Worm (Caenorhabditis elegans) whole organism, L1 larva: ENCODE results near the gene R160.13.
"Not testable (repeated sequence)": the region's sequence is repeated elsewhere in the genome, so short reads cannot be mapped to it uniquely, and the experiment has no call there.

Experiments
- Y116A8C.19 ChIP-seq: sonication (generic microtip); optimal IDR thresholded peaks from 2 replicates; lab custom pipeline; 2016; ENCODE audit warnings: missing compliant biosample characterization, missing genetic modification characterization, borderline replicate concordance
- ceh-63 ChIP-seq: fragments of 200-800 bp; sonication (Bioruptor generic); optimal IDR thresholded peaks from 2 replicates; lab custom pipeline; 2018; ENCODE audit warnings: mild to moderate bottlenecking, missing genetic modification characterization, missing compliant biosample characterization
- ces-1 ChIP-seq: fragments of 150-350 bp; optimal IDR thresholded peaks from 2 replicates; lab custom pipeline; 2014; ENCODE audit warnings: missing biosample characterization, missing genetic modification reagents, missing genetic modification characterization
- dpl-1 ChIP-seq, 3 experiments: fragments of 150-350 bp in 2 of 3; sonication (generic microtip) in 1 of 3; optimal IDR thresholded peaks; 2 replicates each; lab custom pipeline; 2014 to 2017; ENCODE audit warnings: missing biosample characterization in 3 of 3, missing genetic modification characterization in 3 of 3, missing genetic modification reagents in 3 of 3
- dsc-1 ChIP-seq: sonication (generic microtip); optimal IDR thresholded peaks from 2 replicates; lab custom pipeline; 2016; ENCODE audit warnings: mild to moderate bottlenecking, missing genetic modification characterization, missing compliant biosample characterization
- efl-1 ChIP-seq, 4 experiments: fragments of 150-350 bp; optimal IDR thresholded peaks in 3 of 4; peaks in 1 of 4; 1 replicate in 1 of 4; 2 replicates in 3 of 4; lab custom pipeline; 2014; ENCODE audit warnings: missing biosample characterization in 2 of 4, missing genetic modification characterization in 2 of 4, missing genetic modification reagents in 2 of 4
- efl-3 ChIP-seq: fragments of 200-800 bp; sonication (Bioruptor generic); optimal IDR thresholded peaks from 2 replicates; lab custom pipeline; 2018; ENCODE audit warnings: mild to moderate bottlenecking, missing genetic modification characterization, missing compliant biosample characterization
- elt-2 ChIP-seq: sonication (generic microtip); optimal IDR thresholded peaks from 2 replicates; lab custom pipeline; 2016; ENCODE audit warnings: missing genetic modification characterization, mild to moderate bottlenecking, inconsistent platforms, missing compliant biosample characterization, missing genetic modification reagents
- fkh-10 ChIP-seq: sonication (generic microtip); optimal IDR thresholded peaks from 2 replicates; lab custom pipeline; 2017; ENCODE audit warnings: missing biosample characterization, missing genetic modification reagents, missing genetic modification characterization
- fkh-4 ChIP-seq: sonication (generic microtip); optimal IDR thresholded peaks from 2 replicates; lab custom pipeline; 2016; ENCODE audit warnings: missing compliant biosample characterization, missing genetic modification characterization, borderline replicate concordance
- fkh-8 ChIP-seq: sonication (generic microtip); optimal IDR thresholded peaks from 2 replicates; lab custom pipeline; 2016; ENCODE audit warnings: mild to moderate bottlenecking, missing genetic modification characterization, missing compliant biosample characterization
- fos-1 ChIP-seq: fragments of 150-350 bp; optimal IDR thresholded peaks from 2 replicates; lab custom pipeline; 2014; ENCODE audit warnings: missing biosample characterization, missing genetic modification characterization
- grh-1 ChIP-seq: fragments of 200-800 bp; sonication (Bioruptor generic); IDR thresholded peaks from 2 replicates; pipeline ENCODE4 v1.3.6; 2022; ENCODE audit warnings: missing genetic modification reagents, missing genetic modification characterization, missing compliant biosample characterization
- isw-1 ChIP-seq: fragments of 200-800 bp; sonication (Bioruptor generic); IDR thresholded peaks from 2 replicates; pipeline ENCODE4 v1.3.6; 2022; ENCODE audit warnings: missing genetic modification characterization, missing compliant biosample characterization
- jun-1 ChIP-seq: fragments of 150-350 bp; optimal IDR thresholded peaks from 2 replicates; lab custom pipeline; 2014; ENCODE audit warnings: missing biosample characterization, missing genetic modification reagents, missing genetic modification characterization
- lin-13 ChIP-seq: fragments of 150-350 bp; optimal IDR thresholded peaks from 2 replicates; lab custom pipeline; 2014; ENCODE audit warnings: missing biosample characterization, missing genetic modification reagents, missing genetic modification characterization
- lin-14 ChIP-seq: fragments of 200-800 bp; sonication (Bioruptor generic); optimal IDR thresholded peaks from 2 replicates; lab custom pipeline; 2018; ENCODE audit warnings: mild to moderate bottlenecking, missing genetic modification characterization, moderate library complexity, missing compliant biosample characterization
- lin-15B ChIP-seq: fragments of 150-350 bp; sonication (generic microtip); optimal IDR thresholded peaks from 3 replicates; lab custom pipeline; 2014; ENCODE audit warnings: missing biosample characterization, missing genetic modification characterization
- lin-39 ChIP-seq: fragments of 150-350 bp; optimal IDR thresholded peaks from 2 replicates; lab custom pipeline; 2014; ENCODE audit warnings: missing biosample characterization, missing genetic modification reagents, missing genetic modification characterization
- lsy-2 ChIP-seq, 2 experiments: fragments of 150-350 bp; optimal IDR thresholded peaks; 2 replicates each; lab custom pipeline; 2014; ENCODE audit warnings: missing biosample characterization in 2 of 2, missing genetic modification characterization in 2 of 2
- mab-9 ChIP-seq: fragments of 200-800 bp; sonication (Bioruptor generic); IDR thresholded peaks from 2 replicates; pipeline ENCODE4 v1.3.6; 2022; ENCODE audit warnings: missing genetic modification reagents, missing genetic modification characterization, missing compliant biosample characterization
- nhr-12 ChIP-seq: sonication (generic microtip); optimal IDR thresholded peaks from 2 replicates; lab custom pipeline; 2017; ENCODE audit warnings: missing biosample characterization, missing genetic modification characterization
- nhr-19 ChIP-seq: fragments of 200-800 bp; sonication (Bioruptor generic); conservative IDR thresholded peaks from 2 replicates; pipeline ENCODE4 v1.3.6; 2022; ENCODE audit warnings: missing genetic modification characterization, missing compliant biosample characterization
- nhr-237 ChIP-seq: fragments of 150-350 bp; optimal IDR thresholded peaks from 2 replicates; lab custom pipeline; 2014; ENCODE audit warnings: missing biosample characterization, missing genetic modification characterization
- nhr-76 ChIP-seq: sonication (generic microtip); optimal IDR thresholded peaks from 2 replicates; lab custom pipeline; 2017; ENCODE audit warnings: missing biosample characterization, missing genetic modification characterization
- nhr-84 ChIP-seq: sonication (generic microtip); optimal IDR thresholded peaks from 2 replicates; lab custom pipeline; 2017; ENCODE audit warnings: missing biosample characterization, missing genetic modification characterization
- nhr-85 ChIP-seq: sonication (generic microtip); peaks from one replicate; lab custom pipeline; 2016; ENCODE audit warnings: missing genetic modification characterization, inconsistent platforms, missing compliant biosample characterization
- pax-3 ChIP-seq: fragments of 200-800 bp; sonication (Bioruptor generic); optimal IDR thresholded peaks from 2 replicates; lab custom pipeline; 2018; ENCODE audit warnings: mild to moderate bottlenecking, missing genetic modification characterization, moderate library complexity, missing compliant biosample characterization
- snu-23 ChIP-seq: sonication (generic microtip); optimal IDR thresholded peaks from 2 replicates; lab custom pipeline; 2016; ENCODE audit warnings: missing genetic modification characterization, missing compliant biosample characterization
- sup-37 ChIP-seq: fragments of 200-800 bp; sonication (Bioruptor generic); optimal IDR thresholded peaks from 2 replicates; lab custom pipeline; 2018; ENCODE audit warnings: mild to moderate bottlenecking, missing genetic modification characterization, missing compliant biosample characterization
- tbx-2 ChIP-seq: sonication (generic microtip); optimal IDR thresholded peaks from 2 replicates; lab custom pipeline; 2016; ENCODE audit warnings: missing genetic modification characterization, missing compliant biosample characterization
- unc-98 ChIP-seq: fragments of 200-800 bp; sonication (Bioruptor generic); IDR thresholded peaks from 2 replicates; pipeline ENCODE4 v1.3.6; 2022; ENCODE audit warnings: missing genetic modification characterization, missing compliant biosample characterization
- vab-15 ChIP-seq: sonication (generic microtip); optimal IDR thresholded peaks from 2 replicates; lab custom pipeline; 2017; ENCODE audit warnings: missing genotype, mild to moderate bottlenecking, missing genetic modification characterization, missing compliant biosample characterization
- zag-1 ChIP-seq: fragments of 150-350 bp; optimal IDR thresholded peaks from 2 replicates; lab custom pipeline; 2014; ENCODE audit warnings: missing biosample characterization, missing genetic modification characterization
- ztf-4 ChIP-seq: fragments of 150-350 bp; optimal IDR thresholded peaks from 2 replicates; lab custom pipeline; 2014; ENCODE audit warnings: missing biosample characterization, missing genetic modification characterization

The R160.13 gene

DNA sequence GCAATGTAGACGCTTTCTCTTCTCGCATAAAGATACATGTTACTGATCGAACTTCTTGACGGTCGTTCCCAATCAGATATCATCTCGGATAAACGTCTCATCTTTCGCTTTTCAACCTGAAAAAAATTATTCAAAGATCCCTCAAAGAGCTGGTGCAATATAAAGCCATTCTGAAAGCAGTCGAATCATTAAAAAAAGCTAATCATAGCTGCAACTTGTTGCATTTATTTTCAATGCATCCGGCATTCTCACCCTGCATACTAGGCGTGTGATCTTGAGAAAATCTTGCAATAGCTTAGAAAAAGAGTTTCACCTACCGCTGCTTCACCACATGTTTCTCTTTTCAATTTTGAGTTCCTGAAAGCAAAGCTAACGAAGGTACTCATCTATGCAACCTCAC, 39.0 kb downstream of the R160.13 start, which contains the start of gene C24A8.6:
C24A8.6 (minus strand) TSS at position 101 of the 400 bp plus-strand sequence.
- TF ChIP-seq nhr-76 (tag; lab: Kevin White, UChicago); ceh-63 (GFP tag; lab: Kevin White, UChicago); jun-1 (tag; lab: Kevin White, UChicago): not testable (repeated sequence)
- TF ChIP-seq, all 84 proteins: peak for 0; not testable (repeated sequence) for 84

DNA sequence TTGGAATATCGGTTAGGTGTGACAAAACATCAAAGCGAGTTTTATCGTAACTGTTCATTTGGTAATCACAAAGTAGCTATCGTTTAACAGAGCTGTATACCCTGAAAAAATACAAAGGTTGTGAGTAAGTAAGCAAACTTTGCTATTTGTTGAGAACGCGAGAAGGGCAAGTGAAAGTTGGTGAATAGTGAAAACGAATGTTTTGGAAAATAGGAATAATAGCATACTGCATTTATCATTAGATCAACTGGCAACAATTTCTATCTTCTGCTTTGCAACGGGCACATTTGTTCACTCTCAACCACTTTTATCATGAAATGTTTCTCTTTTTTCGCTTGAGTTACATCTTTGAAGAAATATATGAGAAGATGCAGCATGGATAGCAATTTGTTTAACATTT, 42.5 kb downstream of the R160.13 start, which contains the start of gene C24A8.5:
C24A8.5 (minus strand) TSS at position 101 of the 400 bp plus-strand sequence.
- TF ChIP-seq lin-15B (no peak), pax-3 (tag; lab: Kevin White, UChicago) (no peak), nhr-85 (tag; lab: Kevin White, UChicago) (no peak), nhr-19 (GFP tag; lab: Robert Waterston, UW) (no peak), mab-9 (GFP tag; lab: Robert Waterston, UW) (no peak), ces-1 (no peak), lsy-2 (tag; optimal IDR thresholded peaks at IDR 0.05; lab: Kevin White, UChicago) (no peak), lin-13 (GFP tag; lab: Kevin White, UChicago) (no peak), unc-98 (no peak), nhr-76 (tag; lab: Kevin White, UChicago) (no peak), snu-23 (GFP tag; lab: Kevin White, UChicago) (no peak), lin-39 (tag; lab: Kevin White, UChicago) (no peak), nhr-237 (no peak), efl-3 (GFP tag; lab: Kevin White, UChicago) (no peak), zag-1 (tag; lab: Kevin White, UChicago) (no peak), nhr-84 (tag; lab: Kevin White, UChicago) (no peak), fos-1 (no peak), grh-1 (GFP tag; lab: Robert Waterston, UW) (no peak)
- TF ChIP-seq, all 84 proteins: peak for 0

DNA sequence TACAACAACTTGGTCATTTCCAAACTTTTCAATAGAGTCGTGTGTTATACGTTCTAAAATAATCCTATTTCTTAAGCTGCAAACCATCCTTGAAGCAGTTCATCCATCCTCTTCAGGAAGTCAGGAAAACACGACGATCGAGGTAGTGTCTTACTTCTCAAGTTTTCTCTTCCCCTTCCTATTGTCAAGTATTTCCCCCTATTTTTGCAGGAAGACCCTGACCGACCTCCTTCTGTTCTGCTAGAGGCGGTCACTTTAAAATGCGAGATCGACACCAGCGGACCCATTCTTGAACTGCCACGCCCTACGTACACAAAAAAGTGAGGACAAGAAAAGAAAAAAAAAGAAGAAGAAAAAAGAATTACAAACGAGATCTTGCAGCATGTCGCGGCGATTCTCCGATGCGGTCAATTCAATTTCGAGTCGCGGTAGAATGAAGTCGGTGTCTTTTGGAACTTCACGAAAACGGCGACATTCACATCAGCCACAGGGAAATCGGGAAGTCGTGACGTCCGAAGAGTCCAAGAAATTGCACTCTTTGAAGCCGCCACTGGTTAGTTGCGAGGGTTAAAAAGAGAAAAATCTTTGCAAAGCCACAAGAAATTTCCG, 48.4 kb downstream of the R160.13 start:
- TF ChIP-seq dpl-1 (GFP tag; optimal IDR thresholded peaks at IDR 0.05; lab: Kevin White, UChicago) = no peak
- peak; percentile 64 for TF ChIP-seq fkh-10 (GFP tag; lab: Kevin White, UChicago)
- no peak for TF ChIP-seq ceh-63 (GFP tag; lab: Kevin White, UChicago)
- TF ChIP-seq Y116A8C.19 (tag; lab: Kevin White, UChicago) = no peak
- peak; percentile 54 for TF ChIP-seq lin-14 (GFP tag; lab: Kevin White, UChicago)
- no peak for TF ChIP-seq elt-2 (tag; lab: Kevin White, UChicago)
- TF ChIP-seq sup-37 = no peak
- no peak for TF ChIP-seq fkh-8 (tag; lab: Kevin White, UChicago)
- TF ChIP-seq unc-98 = no peak
- no peak for TF ChIP-seq efl-1 (optimal IDR thresholded peaks at IDR 0.05; lab: Kevin White, UChicago)
- TF ChIP-seq efl-1 (GFP tag; optimal IDR thresholded peaks at IDR 0.05 in 1 of 2; lab: Kevin White, UChicago) = peak in 1 of 2 experiments; percentile 88
- TF ChIP-seq vab-15 (tag; lab: Kevin White, UChicago) = no peak
- no peak for TF ChIP-seq nhr-12 (tag; lab: Kevin White, UChicago)
- TF ChIP-seq ztf-4 (tag; lab: Kevin White, UChicago) = no peak
- no peak for TF ChIP-seq tbx-2 (tag; lab: Kevin White, UChicago)
- no peak for TF ChIP-seq isw-1 (GFP tag; lab: Robert Waterston, UW)
- TF ChIP-seq dsc-1 (tag; lab: Kevin White, UChicago) = no peak
- no peak for TF ChIP-seq pax-3 (tag; lab: Kevin White, UChicago)
- TF ChIP-seq fkh-4 (tag; lab: Kevin White, UChicago) = no peak
